Worm (Caenorhabditis elegans) whole organism, young adult: ENCODE measurements around the gene sre-14.

Experiments
- B0019.2 ChIP-seq: fragments of 200-800 bp; sonication (Bioruptor generic); conservative IDR thresholded peaks from 2 replicates; pipeline ENCODE4 v1.3.6; 2022; ENCODE audit warnings: missing genetic modification reagents, missing genetic modification characterization, missing compliant biosample characterization
- B0035.1 ChIP-seq: sonication (generic microtip); optimal IDR thresholded peaks from 2 replicates; lab custom pipeline; 2016; ENCODE audit warnings: missing genetic modification characterization, mild to moderate bottlenecking, missing compliant biosample characterization, missing genotype, missing genetic modification reagents
- F10E7.11 ChIP-seq: sonication (generic microtip); optimal IDR thresholded peaks from 2 replicates; lab custom pipeline; 2017; ENCODE audit warnings: mild to moderate bottlenecking, missing genetic modification characterization, moderate library complexity, missing compliant biosample characterization
- F23B12.7 ChIP-seq: sonication (generic microtip); optimal IDR thresholded peaks from 2 replicates; lab custom pipeline; 2017; ENCODE audit warnings: missing genetic modification characterization, mild to moderate bottlenecking, missing compliant biosample characterization, antibody characterized with exemption, moderate library complexity; ENCODE audit not compliant: insufficient read depth
- F39B2.1 ChIP-seq: fragments of 200-800 bp; sonication (Bioruptor generic); IDR thresholded peaks from 2 replicates; pipeline ENCODE4 v1.3.6; 2022; ENCODE audit warnings: missing genetic modification reagents, missing genetic modification characterization, missing compliant biosample characterization
- F49E8.2 ChIP-seq: sonication (generic microtip); optimal IDR thresholded peaks from 3 replicates; lab custom pipeline; 2017; ENCODE audit warnings: missing genetic modification characterization, mild to moderate bottlenecking, missing compliant biosample characterization, antibody characterized with exemption, moderate library complexity; ENCODE audit not compliant: insufficient read depth
- T07F8.4 ChIP-seq: sonication (generic microtip); optimal IDR thresholded peaks from 2 replicates; lab custom pipeline; 2016; ENCODE audit warnings: mild to moderate bottlenecking, missing genetic modification characterization, moderate library complexity, missing compliant biosample characterization
- Y53G8AR.9 ChIP-seq: fragments of 200-800 bp; sonication (Bioruptor generic); conservative IDR thresholded peaks from 2 replicates; pipeline ENCODE4 v1.3.6; 2022; ENCODE audit warnings: missing genetic modification reagents, missing genetic modification characterization, missing compliant biosample characterization
- Y95B8A.8 ChIP-seq: fragments of 200-800 bp; sonication (Bioruptor generic); IDR thresholded peaks from 2 replicates; pipeline ENCODE4 v1.3.6; 2022; ENCODE audit warnings: missing genetic modification reagents, missing genetic modification characterization, missing compliant biosample characterization
- aptf-3 ChIP-seq: fragments of 200-800 bp; sonication (Bioruptor generic); IDR thresholded peaks from 2 replicates; pipeline ENCODE4 v1.3.6; 2022; ENCODE audit warnings: missing genetic modification characterization, missing compliant biosample characterization
- athp-1 ChIP-seq: sonication (generic microtip); optimal IDR thresholded peaks from 2 replicates; lab custom pipeline; 2017; ENCODE audit warnings: mild to moderate bottlenecking, missing genetic modification characterization, missing compliant biosample characterization
- bed-1 ChIP-seq: fragments of 200-800 bp; sonication (Bioruptor generic); IDR thresholded peaks from 2 replicates; pipeline ENCODE4 v1.3.6; 2022; ENCODE audit warnings: missing genetic modification reagents, missing genetic modification characterization, missing compliant biosample characterization
- cebp-1 ChIP-seq, 2 experiments: fragments of 200-800 bp in 1 of 2; sonication (Bioruptor generic) in 1 of 2; sonication (generic microtip) in 1 of 2; IDR thresholded peaks in 1 of 2; optimal IDR thresholded peaks in 1 of 2; 2 replicates each; pipeline versions ENCODE4 v1.3.6 to Lab custom; 2017 to 2022; ENCODE audit warnings: missing compliant biosample characterization in 2 of 2, missing genetic modification characterization in 2 of 2, mild to moderate bottlenecking in 1 of 2, missing genetic modification reagents in 1 of 2, moderate library complexity in 1 of 2
- cebp-2 ChIP-seq: fragments of 200-800 bp; sonication (Bioruptor generic); IDR thresholded peaks from 2 replicates; pipeline ENCODE4 v1.3.6; 2022; ENCODE audit warnings: missing genetic modification characterization, missing compliant biosample characterization
- ceh-79 ChIP-seq: sonication (generic microtip); optimal IDR thresholded peaks from 2 replicates; lab custom pipeline; 2017; ENCODE audit warnings: mild to moderate bottlenecking, missing genetic modification characterization, missing compliant biosample characterization
- egrh-3 ChIP-seq: fragments of 200-800 bp; sonication (Bioruptor generic); IDR thresholded peaks from 2 replicates; pipeline ENCODE4 v1.3.6; 2022; ENCODE audit warnings: missing genetic modification reagents, missing genetic modification characterization, missing compliant biosample characterization
- hmg-1.2 ChIP-seq: fragments of 200-800 bp; sonication (Bioruptor generic); IDR thresholded peaks from 2 replicates; pipeline ENCODE4 v1.3.6; 2022; ENCODE audit warnings: missing genetic modification reagents, missing genetic modification characterization, missing compliant biosample characterization
- hrde-1 ChIP-seq: sonication (generic microtip); optimal IDR thresholded peaks from 2 replicates; lab custom pipeline; 2016; ENCODE audit warnings: missing genetic modification characterization, mild to moderate bottlenecking, missing compliant biosample characterization, moderate library complexity, missing genotype, missing genetic modification reagents, borderline replicate concordance
- lag-1 ChIP-seq: fragments of 200-800 bp; sonication (Bioruptor generic); IDR thresholded peaks from 2 replicates; pipeline ENCODE4 v1.3.6; 2022; ENCODE audit warnings: missing genetic modification reagents, missing genetic modification characterization, missing compliant biosample characterization
- lsy-27 ChIP-seq: sonication (generic microtip); optimal IDR thresholded peaks from 2 replicates; lab custom pipeline; 2017; ENCODE audit warnings: missing genetic modification characterization, mild to moderate bottlenecking, missing compliant biosample characterization, antibody characterized with exemption, missing genotype, borderline replicate concordance; ENCODE audit not compliant: insufficient read depth
- madf-10 ChIP-seq: sonication (generic microtip); optimal IDR thresholded peaks from 2 replicates; lab custom pipeline; 2016; ENCODE audit warnings: mild to moderate bottlenecking, missing genetic modification characterization, missing compliant biosample characterization
- madf-3 ChIP-seq: fragments of 200-800 bp; sonication (Bioruptor generic); IDR thresholded peaks from 2 replicates; pipeline ENCODE4 v1.3.6; 2022; ENCODE audit warnings: missing genetic modification reagents, missing genetic modification characterization, missing compliant biosample characterization
- mel-28 ChIP-seq: sonication (generic microtip); optimal IDR thresholded peaks from 2 replicates; lab custom pipeline; 2016; ENCODE audit warnings: borderline replicate concordance, mild to moderate bottlenecking, missing genetic modification characterization, missing compliant biosample characterization
- nfya-1 ChIP-seq: sonication (generic microtip); optimal IDR thresholded peaks from 2 replicates; lab custom pipeline; 2017; ENCODE audit warnings: antibody characterized with exemption, missing compliant biosample characterization, missing genetic modification characterization, borderline replicate concordance; ENCODE audit not compliant: insufficient read depth
- nhr-27 ChIP-seq: fragments of 200-800 bp; sonication (Bioruptor generic); optimal IDR thresholded peaks from 2 replicates; lab custom pipeline; 2018; ENCODE audit warnings: mild to moderate bottlenecking, missing genetic modification characterization, moderate library complexity, missing compliant biosample characterization
- nhr-80 ChIP-seq: sonication (generic microtip); optimal IDR thresholded peaks from 2 replicates; lab custom pipeline; 2016; ENCODE audit warnings: missing genetic modification characterization, missing compliant biosample characterization
- rec-8 ChIP-seq, 2 experiments: sonication (generic microtip); optimal IDR thresholded peaks; 2 replicates each; lab custom pipeline; 2016; ENCODE audit warnings: mild to moderate bottlenecking in 2 of 2, missing genetic modification characterization in 2 of 2, missing genetic modification reagents in 2 of 2, missing genotype in 2 of 2, missing biosample characterization in 1 of 2, missing compliant biosample characterization in 1 of 2, moderate library complexity in 1 of 2
- rpc-1 ChIP-seq, 2 experiments: fragments of 150-350 bp in 1 of 2; sonication (generic microtip) in 1 of 2; optimal IDR thresholded peaks; 2 replicates each; lab custom pipeline; 2014 to 2018; ENCODE audit warnings: missing biosample characterization in 1 of 2, missing genetic modification characterization in 1 of 2, missing genetic modification reagents in 1 of 2, missing genotype in 1 of 2
- snpc-4 ChIP-seq, 5 experiments: fragments of 150-350 bp in 1 of 5; sonication (generic microtip) in 4 of 5; optimal IDR thresholded peaks; 2 replicates each; lab custom pipeline; 2014 to 2018; ENCODE audit warnings: missing genetic modification characterization in 5 of 5, missing biosample characterization in 3 of 5, antibody characterized with exemption in 2 of 5, mild to moderate bottlenecking in 2 of 5, missing compliant biosample characterization in 2 of 5, missing genotype in 2 of 5, moderate library complexity in 2 of 5, missing genetic modification reagents in 1 of 5
- ztf-28 ChIP-seq: fragments of 200-800 bp; sonication (Bioruptor generic); IDR thresholded peaks from 2 replicates; pipeline ENCODE4 v1.3.6; 2022; ENCODE audit warnings: missing genetic modification reagents, missing genetic modification characterization, missing compliant biosample characterization
- ztf-3 ChIP-seq: fragments of 200-800 bp; sonication (Bioruptor generic); optimal IDR thresholded peaks from 2 replicates; lab custom pipeline; 2018; ENCODE audit warnings: mild to moderate bottlenecking, missing genetic modification characterization, missing compliant biosample characterization

sre-14 gene

DNA sequence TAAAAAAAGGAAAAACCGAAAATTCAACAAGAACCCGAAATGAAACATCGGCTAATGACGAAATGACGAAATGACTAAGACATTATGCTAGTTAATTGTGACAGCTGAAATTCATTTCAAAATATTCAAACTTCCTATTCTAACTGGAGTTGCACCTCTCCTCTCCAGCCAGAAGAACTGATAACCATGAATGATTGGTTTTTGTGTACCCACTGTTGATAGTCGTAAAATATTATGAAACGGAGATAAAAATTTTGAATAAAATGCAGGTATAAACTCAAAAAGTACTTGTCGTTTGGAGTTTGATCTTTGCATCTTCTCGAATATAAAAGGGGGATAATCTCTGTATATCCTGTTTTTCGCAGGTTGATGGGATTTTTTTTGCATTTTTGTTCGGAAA lies 41.6 kb upstream of the sre-14 start:
- TF ChIP-seq hmg-1.2 (GFP tag; lab: Robert Waterston, UW) (no peak), nhr-80 (peak; percentile 66), cebp-1 (GFP tag; IDR thresholded peaks at IDR 0.05; lab: Robert Waterston, UW) (no peak), cebp-1 (tag; optimal IDR thresholded peaks at IDR 0.05; lab: Kevin White, UChicago) (peak; percentile 59)

DNA sequence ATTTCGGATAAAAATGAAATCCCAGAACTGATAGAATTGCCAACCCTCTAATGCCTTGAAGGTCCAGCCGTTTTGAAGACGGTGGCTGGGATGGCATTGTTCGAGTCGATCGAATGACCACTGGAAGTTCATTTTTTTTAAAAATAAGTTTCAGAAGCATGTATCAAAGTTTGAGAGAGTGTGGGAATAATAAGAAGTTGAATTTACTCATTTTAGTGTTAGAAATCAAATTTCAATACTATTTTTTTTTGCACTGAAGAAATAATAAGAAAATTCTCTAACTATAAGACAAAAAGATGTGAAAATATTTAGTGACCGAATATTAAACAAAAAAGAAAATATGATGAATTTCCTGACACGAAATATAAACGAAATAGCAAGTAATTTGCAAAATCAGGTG lies 39.9 kb upstream of the sre-14 start, which contains the start of gene oac-59:
oac-59 (minus strand) TSS at position 101 of the 400 bp plus-strand sequence.
- no peak for TF ChIP-seq F49E8.2
- TF ChIP-seq Y53G8AR.9 (GFP tag; lab: Robert Waterston, UW) = no peak
- TF ChIP-seq mel-28 = no peak

DNA sequence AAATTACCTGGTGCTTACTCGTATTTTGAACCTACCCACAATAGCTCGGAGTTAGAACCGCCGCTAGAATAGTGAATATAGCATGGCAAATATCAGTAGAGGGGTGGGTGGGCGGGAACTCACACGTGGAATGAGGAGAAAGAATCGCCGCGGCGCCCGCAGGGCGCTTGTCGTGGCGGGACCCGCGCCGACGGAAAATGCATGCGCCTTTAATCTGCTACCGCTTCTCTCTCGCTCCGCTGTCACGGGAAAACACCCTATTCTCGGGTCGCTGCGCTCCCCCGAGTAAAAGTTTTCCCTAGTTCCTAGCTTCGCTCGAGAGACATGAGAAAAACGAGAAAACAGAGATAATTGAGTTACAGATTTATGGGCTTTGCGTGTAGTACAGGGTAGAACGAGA lies 33.5 kb upstream of the sre-14 start:
- peak; percentile 74; the same call in 1 of the 2 replicates for TF ChIP-seq cebp-2 (GFP tag; lab: Robert Waterston, UW)
- TF ChIP-seq egrh-3 = peak; percentile 66; the same call in 1 of the 2 replicates

DNA sequence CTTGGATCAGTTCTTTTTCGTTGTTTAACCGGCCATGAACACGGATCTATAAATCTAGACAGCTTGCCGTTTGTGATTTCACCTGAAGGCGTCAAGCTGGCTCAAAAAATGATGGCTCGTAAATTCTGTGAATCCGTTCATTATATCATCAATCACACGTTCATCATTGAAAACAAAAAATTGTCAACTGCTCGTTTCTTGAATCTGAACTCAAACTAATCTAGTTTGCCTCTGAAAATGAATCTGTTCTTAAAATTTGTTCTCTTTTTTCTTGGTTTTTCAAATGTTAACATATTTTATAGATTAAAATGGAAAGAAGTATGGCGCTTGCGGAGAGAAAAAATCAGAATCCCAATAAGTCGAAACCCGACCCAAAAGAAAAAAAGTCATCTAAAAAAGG lies 29.5 kb upstream of the sre-14 start, which contains the start of gene C42C1.8:
C42C1.8 (plus strand) TSS at position 301 of the 400 bp plus-strand sequence.
- TF ChIP-seq F39B2.1 (GFP tag; lab: Robert Waterston, UW) (no peak), bed-1 (GFP tag; lab: Robert Waterston, UW) (no peak), nhr-27 (tag; lab: Kevin White, UChicago) (no peak), madf-3 (no peak), F23B12.7 (tag; lab: Kevin White, UChicago) (no peak), B0019.2 (GFP tag; lab: Robert Waterston, UW) (no peak), lsy-27 (no peak)

ce11 chrIV:12289149-12289548 lies 27.9 kb upstream of the sre-14 start, which contains the start of gene C42C1.9:
Gene C42C1.9, plus strand, starts transcription at chrIV:12289449.
- TF ChIP-seq ztf-28 (GFP tag; lab: Robert Waterston, UW) (no peak), B0035.1 (no peak), aptf-3 (GFP tag; lab: Robert Waterston, UW) (no peak), rpc-1 (optimal IDR thresholded peaks at IDR 0.05; lab: Kevin White, UChicago) (no peak), rpc-1 (tag; optimal IDR thresholded peaks at IDR 0.05; lab: Kevin White, UChicago) (no peak), Y95B8A.8 (GFP tag; lab: Robert Waterston, UW) (no peak), madf-10 (tag; lab: Kevin White, UChicago) (no peak)
- TF ChIP-seq, all 124 proteins: peak for 0

DNA sequence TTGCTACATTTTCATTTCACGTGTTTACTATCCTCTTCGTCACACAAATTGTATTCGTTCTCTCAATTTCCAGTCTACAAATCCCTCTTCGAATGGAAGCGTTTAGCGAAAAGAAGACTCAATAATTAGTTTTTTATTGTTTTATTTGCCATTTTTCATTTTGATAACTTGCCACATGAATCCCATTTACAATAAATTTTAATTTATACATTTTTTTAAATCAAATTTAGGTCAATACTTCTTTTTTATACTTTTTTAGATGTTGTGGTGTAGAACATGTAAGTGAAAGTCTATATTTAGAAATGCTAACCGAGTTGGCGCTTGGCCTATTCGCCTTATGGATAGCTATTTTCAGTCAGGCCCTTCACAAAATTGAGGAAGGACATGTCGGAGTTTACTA lies 26.4 kb upstream of the sre-14 start, which contains the start of gene erl-1:
erl-1 (plus strand) TSS at position 301 of the 400 bp plus-strand sequence.
- TF ChIP-seq T07F8.4 (tag; lab: Kevin White, UChicago) (no peak), nfya-1 (tag; lab: Kevin White, UChicago) (no peak), F23B12.7 (tag; lab: Kevin White, UChicago) (no peak), rpc-1 (optimal IDR thresholded peaks at IDR 0.05; lab: Kevin White, UChicago) (no peak), rpc-1 (tag; optimal IDR thresholded peaks at IDR 0.05; lab: Kevin White, UChicago) (no peak), ceh-79 (no peak), rec-8 (tag; optimal IDR thresholded peaks at IDR 0.05; lab: Kevin White, UChicago) (no peak), ztf-3 (GFP tag; lab: Kevin White, UChicago) (no peak), athp-1 (no peak), F10E7.11 (tag; lab: Kevin White, UChicago) (no peak), madf-10 (tag; lab: Kevin White, UChicago) (no peak), hrde-1 (no peak), aptf-3 (GFP tag; lab: Robert Waterston, UW) (no peak), snpc-4 (GFP tag; optimal IDR thresholded peaks at IDR 0.05; lab: Kevin White, UChicago) (no peak), snpc-4 (tag; optimal IDR thresholded peaks at IDR 0.05; lab: Kevin White, UChicago) (no peak), lag-1 (GFP tag; lab: Robert Waterston, UW) (no peak)
